Worm (Caenorhabditis elegans) whole organism, L4 larva: Measurements from ENCODE around the gene B0495.5.

Source experiments
- cey-2 ChIP-seq: sonication (generic microtip); optimal IDR thresholded peaks from 3 replicates; lab custom pipeline; 2017; ENCODE audit warnings: missing genetic modification characterization, mild to moderate bottlenecking, missing compliant biosample characterization, antibody characterized with exemption, borderline replicate concordance; ENCODE audit not compliant: insufficient read depth
- daf-16 ChIP-seq, 3 experiments: sonication (generic microtip); optimal IDR thresholded peaks; 2 replicates each; lab custom pipeline; 2016 to 2017; ENCODE audit warnings: missing genetic modification characterization in 3 of 3, missing genetic modification reagents in 3 of 3, mild to moderate bottlenecking in 2 of 3, missing compliant biosample characterization in 2 of 3, missing biosample characterization in 1 of 3, moderate library complexity in 1 of 3
- dpl-1 ChIP-seq: fragments of 150-350 bp; optimal IDR thresholded peaks from 2 replicates; lab custom pipeline; 2014; ENCODE audit warnings: missing biosample characterization, missing genetic modification reagents, missing genetic modification characterization
- lin-13 ChIP-seq: fragments of 150-350 bp; optimal IDR thresholded peaks from 2 replicates; lab custom pipeline; 2014; ENCODE audit warnings: missing biosample characterization, missing genetic modification reagents, missing genetic modification characterization
- nhr-11 ChIP-seq: fragments of 150-350 bp; optimal IDR thresholded peaks from 2 replicates; lab custom pipeline; 2014; ENCODE audit warnings: missing biosample characterization, missing genetic modification characterization
- nhr-237 ChIP-seq: sonication (generic microtip); optimal IDR thresholded peaks from 2 replicates; lab custom pipeline; 2017; ENCODE audit warnings: missing biosample characterization, missing genetic modification characterization
- skn-1 ChIP-seq: fragments of 150-350 bp; optimal IDR thresholded peaks from 2 replicates; lab custom pipeline; 2014; ENCODE audit warnings: missing biosample characterization, missing genetic modification characterization
- snpc-4 ChIP-seq: fragments of 150-350 bp; optimal IDR thresholded peaks from 2 replicates; lab custom pipeline; 2014; ENCODE audit warnings: missing biosample characterization, missing genetic modification characterization
- unc-62 ChIP-seq, 3 experiments: fragments of 150-350 bp in 1 of 3; sonication (generic microtip); optimal IDR thresholded peaks in 2 of 3; peaks in 1 of 3; 1 replicate in 1 of 3; 2 replicates in 2 of 3; lab custom pipeline; 2014 to 2017; ENCODE audit warnings: missing biosample characterization in 3 of 3, missing genetic modification characterization in 3 of 3, missing genetic modification reagents in 3 of 3, missing genotype in 1 of 3

- TF ChIP-seq unc-62 (GFP tag; optimal IDR thresholded peaks at IDR 0.05 in 1 of 2; lab: Kevin White, UChicago): no peak
- TF ChIP-seq unc-62 (tag; optimal IDR thresholded peaks at IDR 0.05; lab: Kevin White, UChicago): no peak
- TF ChIP-seq nhr-11 (tag; lab: Kevin White, UChicago): no peak
- TF ChIP-seq lin-13 (GFP tag; lab: Kevin White, UChicago): no peak
- no peak for TF ChIP-seq snpc-4 (tag; lab: Kevin White, UChicago)
- TF ChIP-seq nhr-237 (tag; lab: Kevin White, UChicago): no peak
- no peak for TF ChIP-seq skn-1 (tag; lab: Kevin White, UChicago)
- TF ChIP-seq daf-16 (GFP tag; optimal IDR thresholded peaks at IDR 0.05; lab: Kevin White, UChicago): no peak
- no peak for TF ChIP-seq daf-16 (tag; optimal IDR thresholded peaks at IDR 0.05; lab: Kevin White, UChicago)
- no peak for TF ChIP-seq cey-2 (tag; lab: Kevin White, UChicago)
- no peak for TF ChIP-seq dpl-1
These were observed 28.3 kb downstream of the B0495.5 start for ce11 chrII:7670039-7670438.
